Fruit fly (Drosophila melanogaster) whole organism, prepupa: ENCODE measurements around the gene sle.

Source experiments
- Blimp-1 ChIP-seq: fragments of 200-800 bp; sonication (Bioruptor generic); optimal IDR thresholded peaks from 3 replicates; lab custom pipeline; 2017; ENCODE audit warnings: missing biosample characterization, missing genetic modification characterization, mild to moderate bottlenecking, moderate library complexity, missing genetic modification reagents
- CG11294 ChIP-seq: fragments of 200-800 bp; sonication (Bioruptor generic); IDR thresholded peaks from 2 replicates; pipeline ENCODE4 v1.3.6; 2022; ENCODE audit warnings: missing biosample characterization, missing genetic modification characterization
- CG31627 ChIP-seq: fragments of 200-800 bp; sonication (Bioruptor generic); optimal IDR thresholded peaks from 3 replicates; lab custom pipeline; 2016; ENCODE audit warnings: missing biosample characterization, missing genetic modification characterization
- CG4318 ChIP-seq: fragments of 200-800 bp; sonication (Bioruptor generic); optimal IDR thresholded peaks from 3 replicates; lab custom pipeline; 2017; ENCODE audit warnings: missing biosample characterization, mild to moderate bottlenecking, missing genetic modification characterization
- CG8119 ChIP-seq: fragments of 200-800 bp; sonication (Bioruptor generic); IDR thresholded peaks from 3 replicates; pipeline ENCODE4 v1.3.6; 2022; ENCODE audit warnings: missing biosample characterization, missing genetic modification characterization
- Hr39 ChIP-seq: fragments of 200-800 bp; sonication (Bioruptor generic); optimal IDR thresholded peaks from 2 replicates; lab custom pipeline; 2016; ENCODE audit warnings: missing biosample characterization, missing genetic modification characterization
- Hr4 ChIP-seq: fragments of 200-800 bp; sonication (Bioruptor generic); optimal IDR thresholded peaks from 3 replicates; lab custom pipeline; 2016; ENCODE audit warnings: missing biosample characterization, missing genetic modification characterization
- OdsH ChIP-seq: fragments of 200-800 bp; sonication (Bioruptor generic); optimal IDR thresholded peaks from 3 replicates; lab custom pipeline; 2016; ENCODE audit warnings: missing biosample characterization, missing genetic modification characterization
- Sox102F ChIP-seq: fragments of 200-800 bp; sonication (Bioruptor generic); optimal IDR thresholded peaks from 2 replicates; lab custom pipeline; 2016; ENCODE audit warnings: missing biosample characterization, mild to moderate bottlenecking, missing genetic modification characterization
- acj6 ChIP-seq: fragments of 200-800 bp; sonication (Bioruptor generic); optimal IDR thresholded peaks from 3 replicates; lab custom pipeline; 2016; ENCODE audit warnings: missing biosample characterization, missing genetic modification characterization
- dac ChIP-seq: fragments of 200-800 bp; sonication (Bioruptor generic); optimal IDR thresholded peaks from 2 replicates; lab custom pipeline; 2017; ENCODE audit warnings: missing biosample characterization, mild to moderate bottlenecking, missing genetic modification characterization
- esn ChIP-seq: fragments of 200-800 bp; sonication (Bioruptor generic); optimal IDR thresholded peaks from 2 replicates; lab custom pipeline; 2016; ENCODE audit warnings: missing biosample characterization, mild to moderate bottlenecking, missing genetic modification characterization, moderate library complexity
- pdm3 ChIP-seq: fragments of 200-800 bp; sonication (Bioruptor generic); optimal IDR thresholded peaks from 3 replicates; lab custom pipeline; 2016; ENCODE audit warnings: missing biosample characterization, missing genetic modification characterization
- svp ChIP-seq: fragments of 200-800 bp; sonication (Bioruptor generic); peaks from one replicate; lab custom pipeline; 2016; ENCODE audit warnings: missing biosample characterization, missing genetic modification characterization

dm6 chr3R:10364287-10364686 is 31.4 kb downstream of the sle start:
- TF ChIP-seq CG8119 (GFP tag; lab: Robert Waterston, UW) (no peak), Hr4 (GFP tag; lab: Kevin White, UChicago) (no peak), Sox102F (no peak), CG31627 (GFP tag; lab: Kevin White, UChicago) (no peak), svp (GFP tag; lab: Kevin White, UChicago) (no peak), acj6 (GFP tag; lab: Kevin White, UChicago) (no peak), esn (no peak), Blimp-1 (GFP tag; lab: Kevin White, UChicago) (no peak), dac (no peak), OdsH (GFP tag; lab: Kevin White, UChicago) (no peak), pdm3 (no peak), CG11294 (GFP tag; lab: Robert Waterston, UW) (no peak), CG4318 (GFP tag; lab: Kevin White, UChicago) (no peak), Hr39 (no peak)
